Worm (Caenorhabditis elegans) whole organism, young adult: ENCODE data around the gene F44E7.9.

Experiments
- F23B12.7 ChIP-seq: sonication (generic microtip); optimal IDR thresholded peaks from 2 replicates; lab custom pipeline; 2017; ENCODE audit warnings: missing genetic modification characterization, mild to moderate bottlenecking, missing compliant biosample characterization, antibody characterized with exemption, moderate library complexity; ENCODE audit not compliant: insufficient read depth
- Y53F4B.3 ChIP-seq: fragments of 200-800 bp; sonication (Bioruptor generic); IDR thresholded peaks from 2 replicates; pipeline ENCODE4 v1.3.6; 2022; ENCODE audit warnings: missing genetic modification reagents, missing genetic modification characterization, missing compliant biosample characterization
- ZK185.1 ChIP-seq: sonication (generic microtip); optimal IDR thresholded peaks from 2 replicates; lab custom pipeline; 2016; ENCODE audit warnings: mild to moderate bottlenecking, missing genetic modification characterization, missing compliant biosample characterization; ENCODE audit not compliant: poor library complexity, severe bottlenecking
- ceh-27 ChIP-seq: fragments of 200-800 bp; sonication (Bioruptor generic); optimal IDR thresholded peaks from 2 replicates; lab custom pipeline; 2018; ENCODE audit warnings: mild to moderate bottlenecking, missing genetic modification characterization, moderate library complexity, missing compliant biosample characterization
- dpl-1 ChIP-seq: fragments of 150-350 bp; optimal IDR thresholded peaks from 2 replicates; lab custom pipeline; 2014; ENCODE audit warnings: missing biosample characterization, missing genetic modification reagents, missing genetic modification characterization
- efl-1 ChIP-seq: fragments of 150-350 bp; optimal IDR thresholded peaks from 2 replicates; lab custom pipeline; 2014; ENCODE audit warnings: missing biosample characterization, missing genetic modification reagents, missing genetic modification characterization
- ekl-4 ChIP-seq: fragments of 200-800 bp; sonication (Bioruptor generic); IDR thresholded peaks from 2 replicates; pipeline ENCODE4 v1.3.6; 2022; ENCODE audit warnings: missing genetic modification reagents, missing genetic modification characterization, missing compliant biosample characterization
- lag-1 ChIP-seq: fragments of 200-800 bp; sonication (Bioruptor generic); IDR thresholded peaks from 2 replicates; pipeline ENCODE4 v1.3.6; 2022; ENCODE audit warnings: missing genetic modification reagents, missing genetic modification characterization, missing compliant biosample characterization
- madf-6 ChIP-seq: fragments of 200-800 bp; sonication (Bioruptor generic); IDR thresholded peaks from 2 replicates; pipeline ENCODE4 v1.3.6; 2022; ENCODE audit warnings: missing genetic modification reagents, missing genetic modification characterization, missing compliant biosample characterization
- pha-4 ChIP-seq: fragments of 150-350 bp; sonication (generic microtip); optimal IDR thresholded peaks from 2 replicates; lab custom pipeline; 2014; ENCODE audit warnings: missing biosample characterization, missing genetic modification reagents, missing genetic modification characterization
- snpc-4 ChIP-seq, 5 experiments: fragments of 150-350 bp in 1 of 5; sonication (generic microtip) in 4 of 5; optimal IDR thresholded peaks; 2 replicates each; lab custom pipeline; 2014 to 2018; ENCODE audit warnings: missing genetic modification characterization in 5 of 5, missing biosample characterization in 3 of 5, antibody characterized with exemption in 2 of 5, mild to moderate bottlenecking in 2 of 5, missing compliant biosample characterization in 2 of 5, missing genotype in 2 of 5, moderate library complexity in 2 of 5, missing genetic modification reagents in 1 of 5
- sptf-2 ChIP-seq: fragments of 200-800 bp; sonication (Bioruptor generic); optimal IDR thresholded peaks from 2 replicates; lab custom pipeline; 2018; ENCODE audit warnings: mild to moderate bottlenecking, missing genetic modification characterization, missing compliant biosample characterization
- unc-62 ChIP-seq: fragments of 150-350 bp; optimal IDR thresholded peaks from 2 replicates; lab custom pipeline; 2014; ENCODE audit warnings: missing biosample characterization, missing genetic modification reagents, missing genetic modification characterization

- TF ChIP-seq unc-62 (GFP tag; lab: Kevin White, UChicago) = no peak
- TF ChIP-seq Y53F4B.3 (GFP tag; lab: Robert Waterston, UW) = no peak
- no peak for TF ChIP-seq efl-1 (GFP tag; lab: Kevin White, UChicago)
- no peak for TF ChIP-seq dpl-1 (GFP tag; lab: Kevin White, UChicago)
- TF ChIP-seq ekl-4 (GFP tag; lab: Robert Waterston, UW) = no peak
- TF ChIP-seq madf-6 (GFP tag; lab: Robert Waterston, UW) = no peak
- TF ChIP-seq lag-1 = no peak
- TF ChIP-seq snpc-4 (GFP tag; optimal IDR thresholded peaks at IDR 0.05; lab: Kevin White, UChicago) = no peak
- TF ChIP-seq snpc-4 (tag; optimal IDR thresholded peaks at IDR 0.05; lab: Kevin White, UChicago) = no peak
- TF ChIP-seq F23B12.7 (tag; lab: Kevin White, UChicago) = no peak
- no peak for TF ChIP-seq ZK185.1 (tag; lab: Kevin White, UChicago)
- no peak for TF ChIP-seq ceh-27
- no peak for TF ChIP-seq pha-4 (tag; lab: Kevin White, UChicago)
- no peak for TF ChIP-seq sptf-2 (GFP tag; lab: Kevin White, UChicago)
Observed at ce11 chrV:5747519-5747918, 43.5 kb upstream of the F44E7.9 start, which contains the start of gene acds-10.
